Worm (Caenorhabditis elegans): ENCODE measurements around the gene gsp-2.

- no peak for TF ChIP-seq F10E7.11 (tag; optimal IDR thresholded peaks at IDR 0.05)
- TF ChIP-seq rec-8 (tag; optimal IDR thresholded peaks at IDR 0.05), result no peak
- no peak for TF ChIP-seq snpc-4 (GFP tag; optimal IDR thresholded peaks at IDR 0.05)
- TF ChIP-seq snpc-4 (tag; optimal IDR thresholded peaks at IDR 0.05), result no peak
- no peak for TF ChIP-seq nfya-2 (GFP tag; IDR thresholded peaks at IDR 0.05)
- TF ChIP-seq mxl-1 (tag; optimal IDR thresholded peaks at IDR 0.05), result no peak
- no peak for TF ChIP-seq ceh-79 (tag; optimal IDR thresholded peaks at IDR 0.05)
Observed at ce11 chrIII:7338009-7338408, 1.6 kb downstream of the gsp-2 start.
